Fruit fly (Drosophila melanogaster) whole organism, prepupa: Measurements from ENCODE around the gene CG43084.

ENCODE experiments used
- CG11762 ChIP-seq: fragments of 200-800 bp; sonication (Bioruptor generic); optimal IDR thresholded peaks from 3 replicates; lab custom pipeline; 2016; ENCODE audit warnings: missing biosample characterization, missing genetic modification characterization; ENCODE audit not compliant: insufficient read depth
- CG11902 ChIP-seq: fragments of 200-800 bp; sonication (Bioruptor generic); optimal IDR thresholded peaks from 3 replicates; lab custom pipeline; 2016; ENCODE audit warnings: missing biosample characterization, missing genetic modification characterization
- CG1621 ChIP-seq: fragments of 200-800 bp; sonication (Bioruptor generic); optimal IDR thresholded peaks from 3 replicates; lab custom pipeline; 2018; ENCODE audit warnings: missing biosample characterization, mild to moderate bottlenecking, missing genetic modification characterization
- CG16779 ChIP-seq: fragments of 200-800 bp; sonication (Bioruptor generic); optimal IDR thresholded peaks from 3 replicates; lab custom pipeline; 2017; ENCODE audit warnings: missing biosample characterization, mild to moderate bottlenecking, missing genetic modification characterization
- CG31627 ChIP-seq: fragments of 200-800 bp; sonication (Bioruptor generic); optimal IDR thresholded peaks from 3 replicates; lab custom pipeline; 2016; ENCODE audit warnings: missing biosample characterization, missing genetic modification characterization
- CG32006 ChIP-seq: fragments of 200-800 bp; sonication (Bioruptor generic); optimal IDR thresholded peaks from 3 replicates; lab custom pipeline; 2017; ENCODE audit warnings: missing biosample characterization, mild to moderate bottlenecking, missing genetic modification characterization
- CG34406 ChIP-seq: fragments of 200-800 bp; sonication (Bioruptor generic); optimal IDR thresholded peaks from 3 replicates; lab custom pipeline; 2016; ENCODE audit warnings: missing biosample characterization, missing genetic modification characterization
- CG3919 ChIP-seq: fragments of 200-800 bp; sonication (Bioruptor generic); optimal IDR thresholded peaks from 3 replicates; lab custom pipeline; 2016; ENCODE audit warnings: missing biosample characterization, missing genetic modification characterization
- CG4318 ChIP-seq: fragments of 200-800 bp; sonication (Bioruptor generic); optimal IDR thresholded peaks from 3 replicates; lab custom pipeline; 2017; ENCODE audit warnings: missing biosample characterization, mild to moderate bottlenecking, missing genetic modification characterization
- CG6276 ChIP-seq: fragments of 200-800 bp; sonication (Bioruptor generic); optimal IDR thresholded peaks from 2 replicates; lab custom pipeline; 2017; ENCODE audit warnings: missing biosample characterization, mild to moderate bottlenecking, missing genetic modification characterization
- CG6808 ChIP-seq: fragments of 200-800 bp; sonication (Bioruptor generic); optimal IDR thresholded peaks from 3 replicates; lab custom pipeline; 2017; ENCODE audit warnings: missing biosample characterization, missing genetic modification characterization, mild to moderate bottlenecking, moderate library complexity, missing genetic modification reagents
- CG6854 ChIP-seq: fragments of 200-800 bp; sonication (Bioruptor generic); optimal IDR thresholded peaks from 2 replicates; lab custom pipeline; 2017; ENCODE audit warnings: missing biosample characterization, mild to moderate bottlenecking, missing genetic modification characterization
- CG8319 ChIP-seq: fragments of 200-800 bp; sonication (Bioruptor generic); optimal IDR thresholded peaks from 3 replicates; lab custom pipeline; 2016; ENCODE audit warnings: missing biosample characterization, missing genetic modification characterization
- CG8632 ChIP-seq: fragments of 200-800 bp; sonication (Bioruptor generic); optimal IDR thresholded peaks from 3 replicates; lab custom pipeline; 2016; ENCODE audit warnings: missing biosample characterization, missing genetic modification characterization
- CG9139 ChIP-seq: fragments of 200-800 bp; sonication (Bioruptor generic); optimal IDR thresholded peaks from 3 replicates; lab custom pipeline; 2017; ENCODE audit warnings: missing biosample characterization, mild to moderate bottlenecking, missing genetic modification characterization
- Eip75B ChIP-seq: fragments of 200-800 bp; sonication (Bioruptor generic); optimal IDR thresholded peaks from 3 replicates; lab custom pipeline; 2016; ENCODE audit warnings: missing biosample characterization, missing genetic modification characterization
- Eip78C ChIP-seq: fragments of 200-800 bp; sonication (Bioruptor generic); peaks from one replicate; lab custom pipeline; 2016; ENCODE audit warnings: missing biosample characterization, missing genetic modification characterization
- Ets21C ChIP-seq: fragments of 200-800 bp; sonication (Bioruptor generic); optimal IDR thresholded peaks from 3 replicates; lab custom pipeline; 2016; ENCODE audit warnings: missing biosample characterization, missing genetic modification characterization
- Ets96B ChIP-seq: fragments of 200-800 bp; optimal IDR thresholded peaks from 2 replicates; lab custom pipeline; 2019; ENCODE audit warnings: missing biosample characterization, mild to moderate bottlenecking, missing genetic modification characterization, moderate library complexity
- Gug ChIP-seq: fragments of 200-800 bp; sonication (Bioruptor generic); IDR thresholded peaks from 2 replicates; pipeline ENCODE4 v1.3.6; 2022; ENCODE audit warnings: missing biosample characterization, missing genetic modification characterization
- Lpt ChIP-seq: fragments of 200-800 bp; sonication (Bioruptor generic); optimal IDR thresholded peaks from 3 replicates; lab custom pipeline; 2016; ENCODE audit warnings: missing biosample characterization, missing genetic modification characterization
- Met ChIP-seq: fragments of 200-800 bp; sonication (Bioruptor generic); optimal IDR thresholded peaks from 3 replicates; lab custom pipeline; 2016; ENCODE audit warnings: missing biosample characterization, missing genetic modification characterization
- OdsH ChIP-seq: fragments of 200-800 bp; sonication (Bioruptor generic); optimal IDR thresholded peaks from 3 replicates; lab custom pipeline; 2016; ENCODE audit warnings: missing biosample characterization, missing genetic modification characterization
- Smox ChIP-seq: fragments of 200-800 bp; sonication (Bioruptor generic); optimal IDR thresholded peaks from 3 replicates; lab custom pipeline; 2016; ENCODE audit warnings: missing biosample characterization, missing genetic modification characterization
- Sox102F ChIP-seq: fragments of 200-800 bp; sonication (Bioruptor generic); optimal IDR thresholded peaks from 2 replicates; lab custom pipeline; 2016; ENCODE audit warnings: missing biosample characterization, mild to moderate bottlenecking, missing genetic modification characterization
- Sox14 ChIP-seq: fragments of 200-800 bp; sonication (Bioruptor generic); optimal IDR thresholded peaks from 3 replicates; lab custom pipeline; 2016; ENCODE audit warnings: missing biosample characterization, missing genetic modification characterization
- Sox15 ChIP-seq: fragments of 200-800 bp; sonication (Bioruptor generic); optimal IDR thresholded peaks from 3 replicates; lab custom pipeline; 2016; ENCODE audit warnings: missing biosample characterization, missing genetic modification characterization
- eg ChIP-seq: fragments of 200-800 bp; sonication (Bioruptor generic); IDR thresholded peaks from 3 replicates; pipeline ENCODE4 v1.3.6; 2022; ENCODE audit warnings: missing biosample characterization, missing genetic modification characterization
- esn ChIP-seq: fragments of 200-800 bp; sonication (Bioruptor generic); optimal IDR thresholded peaks from 2 replicates; lab custom pipeline; 2016; ENCODE audit warnings: missing biosample characterization, mild to moderate bottlenecking, missing genetic modification characterization, moderate library complexity
- fkh ChIP-seq: fragments of 200-800 bp; sonication (Bioruptor generic); optimal IDR thresholded peaks from 3 replicates; lab custom pipeline; 2017; ENCODE audit warnings: missing biosample characterization, mild to moderate bottlenecking, missing genetic modification characterization, moderate library complexity
- net ChIP-seq: fragments of 200-800 bp; sonication (Bioruptor generic); optimal IDR thresholded peaks from 3 replicates; lab custom pipeline; 2016; ENCODE audit warnings: missing biosample characterization, missing genetic modification characterization
- pdm3 ChIP-seq: fragments of 200-800 bp; sonication (Bioruptor generic); optimal IDR thresholded peaks from 3 replicates; lab custom pipeline; 2016; ENCODE audit warnings: missing biosample characterization, missing genetic modification characterization
- salr ChIP-seq, 2 experiments: fragments of 200-800 bp; sonication (Bioruptor generic); optimal IDR thresholded peaks; 3 replicates each; lab custom pipeline; 2016 to 2018; ENCODE audit warnings: missing biosample characterization in 2 of 2, missing genetic modification characterization in 2 of 2, mild to moderate bottlenecking in 1 of 2
- ss ChIP-seq, 2 experiments: fragments of 200-800 bp; sonication (Bioruptor generic); optimal IDR thresholded peaks; 2 replicates in 1 of 2; 3 replicates in 1 of 2; lab custom pipeline; 2017 to 2018; ENCODE audit warnings: mild to moderate bottlenecking in 2 of 2, missing biosample characterization in 2 of 2, missing genetic modification characterization in 2 of 2, moderate library complexity in 1 of 2
- topi ChIP-seq: fragments of 200-800 bp; sonication (Bioruptor generic); optimal IDR thresholded peaks from 3 replicates; lab custom pipeline; 2016; ENCODE audit warnings: missing biosample characterization, missing genetic modification characterization
- vri ChIP-seq: fragments of 200-800 bp; sonication (Bioruptor generic); optimal IDR thresholded peaks from 3 replicates; lab custom pipeline; 2016; ENCODE audit warnings: missing biosample characterization, mild to moderate bottlenecking, missing genetic modification characterization

CG43084 gene

DNA sequence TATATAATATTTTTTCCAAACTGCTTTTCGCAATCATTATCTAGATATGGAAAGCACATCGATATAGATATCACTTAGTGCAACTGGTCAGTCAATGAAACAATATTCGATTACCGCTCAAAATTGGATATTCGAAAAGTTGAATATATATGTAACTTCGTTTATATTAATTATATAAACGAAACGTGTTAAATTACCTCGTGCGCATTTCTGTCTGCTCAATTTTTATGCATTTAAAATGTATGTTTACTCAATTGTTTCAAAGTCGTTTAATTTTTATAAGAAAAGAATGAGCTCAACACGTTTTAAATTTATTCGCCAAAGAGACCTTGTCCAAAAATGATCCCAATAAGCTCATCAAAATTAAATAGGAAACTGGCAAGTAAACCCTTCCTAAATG, at the start of gene CG43084:
CG43084 (plus strand) TSS at position 301 of the 400 bp plus-strand sequence.
- TF ChIP-seq CG34406 (no peak), CG11762 (no peak), CG8632 (GFP tag; lab: Kevin White, UChicago) (no peak), salr (GFP tag; optimal IDR thresholded peaks at IDR 0.05; lab: Kevin White, UChicago) (no peak), CG3919 (GFP tag; lab: Kevin White, UChicago) (no peak), OdsH (GFP tag; lab: Kevin White, UChicago) (no peak), Smox (GFP tag; lab: Kevin White, UChicago) (no peak), topi (GFP tag; lab: Kevin White, UChicago) (no peak), ss (GFP tag; optimal IDR thresholded peaks at IDR 0.05; lab: Kevin White, UChicago) (no peak), CG11902 (GFP tag; lab: Kevin White, UChicago) (no peak), Gug (GFP tag; lab: Robert Waterston, UW) (no peak), Sox14 (GFP tag; lab: Kevin White, UChicago) (no peak), Lpt (GFP tag; lab: Kevin White, UChicago) (no peak), CG32006 (no peak)
- TF ChIP-seq, all 60 proteins: peak for 0

- TF ChIP-seq esn (GFP tag; lab: Kevin White, UChicago) = no peak
- TF ChIP-seq CG31627 (GFP tag; lab: Kevin White, UChicago) = no peak
- no peak for TF ChIP-seq CG11902 (GFP tag; lab: Kevin White, UChicago)
These were observed 45.7 kb upstream of the CG43084 start for dm6 chr3L:15604979-15605378.

dm6 chr3L:15610109-15610508, 40.5 kb upstream of the CG43084 start, which contains the start of gene CG7650:
TSS of gene CG7650 (minus strand) at chr3L:15610386.
- peak; percentile 3 for TF ChIP-seq Sox14 (GFP tag; lab: Kevin White, UChicago)
- TF ChIP-seq CG1621 (tag; lab: Kevin White, UChicago) = peak; percentile 86
- no peak for TF ChIP-seq Gug (GFP tag; lab: Robert Waterston, UW)

- TF ChIP-seq Gug (GFP tag; lab: Robert Waterston, UW) (no peak), Eip78C (GFP tag; lab: Kevin White, UChicago) (no peak), CG16779 (tag; lab: Kevin White, UChicago) (no peak), net (GFP tag; lab: Kevin White, UChicago) (no peak), eg (no peak)
- TF ChIP-seq, all 60 proteins: peak for 0
These were observed 37.9 kb upstream of the CG43084 start, which contains the start of gene CG13449 for dm6 chr3L:15612728-15613127. TSS of gene CG13449 (minus strand) at chr3L:15612828.

DNA sequence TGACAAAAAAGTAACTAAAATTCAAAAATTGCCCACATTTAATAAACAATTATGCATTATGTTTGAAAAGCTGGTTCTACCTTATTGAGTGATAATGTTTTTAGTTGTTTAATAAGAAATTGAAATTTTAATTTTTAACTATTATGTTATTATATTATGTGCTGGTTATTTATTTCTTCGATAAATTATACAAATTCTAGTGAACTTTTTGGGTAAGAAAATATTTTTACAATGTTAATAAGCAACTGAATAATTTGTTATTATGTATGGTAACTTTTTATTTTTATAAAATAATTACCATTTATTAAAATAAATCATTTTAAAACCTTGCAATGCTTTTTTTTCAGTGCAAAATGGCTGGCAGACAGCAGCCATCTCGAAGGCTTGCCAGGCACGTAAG, 34.2 kb upstream of the CG43084 start:
- TF ChIP-seq CG6276 (GFP tag; lab: Kevin White, UChicago) (no peak), Lpt (GFP tag; lab: Kevin White, UChicago) (no peak), Sox102F (GFP tag; lab: Kevin White, UChicago) (no peak), CG16779 (tag; lab: Kevin White, UChicago) (no peak), Ets21C (GFP tag; lab: Kevin White, UChicago) (no peak), vri (GFP tag; lab: Kevin White, UChicago) (no peak)

dm6 chr3L:15616900-15617299, 33.8 kb upstream of the CG43084 start:
- no peak for TF ChIP-seq CG4318

DNA sequence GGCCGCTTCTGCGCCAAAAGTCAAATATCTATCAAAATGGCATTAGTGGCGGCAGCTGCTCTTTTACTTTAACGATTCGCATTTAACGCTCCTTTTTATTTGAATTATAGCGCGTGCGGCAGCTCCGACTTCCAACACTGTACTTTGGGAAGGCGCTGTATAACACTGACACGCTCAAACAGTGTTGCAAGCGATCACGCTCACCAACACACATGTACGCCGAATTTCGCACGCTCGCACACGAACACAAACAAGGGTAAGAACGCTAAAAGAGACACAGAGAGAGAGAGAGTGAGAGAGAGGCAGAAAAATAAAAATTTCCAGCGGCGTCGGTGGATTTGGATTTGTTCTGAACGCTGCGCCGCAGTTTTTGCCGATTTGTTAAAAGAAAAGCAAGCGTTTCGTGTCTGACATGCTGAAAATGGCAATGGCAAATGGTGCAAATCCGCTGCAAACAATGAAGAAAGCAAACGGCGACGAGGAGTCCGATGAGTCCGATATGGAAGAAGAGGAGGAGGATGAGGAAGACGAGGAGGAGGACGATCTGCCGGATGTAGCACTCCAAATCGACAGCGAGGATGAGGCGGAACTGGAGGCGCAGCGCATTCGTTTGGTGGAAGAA, 30.9 kb upstream of the CG43084 start, which contains the start of gene Phs:
Phs (plus strand) TSS at position 276 of the 622 bp plus-strand sequence.
- TF ChIP-seq eg = peak; percentile 69
- peak; percentile 59 for TF ChIP-seq CG8319 (GFP tag; lab: Kevin White, UChicago)
- TF ChIP-seq vri (GFP tag; lab: Kevin White, UChicago) = peak; percentile 81
- peak; percentile 41 for TF ChIP-seq CG6808 (GFP tag; lab: Kevin White, UChicago)
- no peak for TF ChIP-seq Lpt (GFP tag; lab: Kevin White, UChicago)
- peak; percentile 31 for TF ChIP-seq CG1621 (tag; lab: Kevin White, UChicago)
- TF ChIP-seq pdm3 = peak; percentile 74
- TF ChIP-seq Sox14 (GFP tag; lab: Kevin White, UChicago) = peak; percentile 86
- no peak for TF ChIP-seq CG4318
- peak; percentile 51 for TF ChIP-seq Sox15 (GFP tag; lab: Kevin White, UChicago)
- TF ChIP-seq CG11762 = no peak
- peak; percentile 57 for TF ChIP-seq fkh (GFP tag; lab: Kevin White, UChicago)
- peak; percentile 72 for TF ChIP-seq OdsH (GFP tag; lab: Kevin White, UChicago)
- TF ChIP-seq Eip75B = peak; percentile 70
- peak; percentile 26 for TF ChIP-seq Ets96B (tag; lab: Kevin White, UChicago)
- TF ChIP-seq CG34406 = peak; percentile 0
- TF ChIP-seq esn (GFP tag; lab: Kevin White, UChicago) = peak; percentile 82
- TF ChIP-seq CG9139 (GFP tag; lab: Kevin White, UChicago) = peak; percentile 16
- peak; percentile 77 for TF ChIP-seq Met (GFP tag; lab: Kevin White, UChicago)
- peak; percentile 63 for TF ChIP-seq Ets21C (GFP tag; lab: Kevin White, UChicago)
- peak; percentile 45 for TF ChIP-seq CG6854
